Worm (Caenorhabditis elegans) whole organism, mixed stage, embryonic: ENCODE data around the gene K08E7.8.

ENCODE experiments used
- M03D4.4 ChIP-seq: sonication (generic microtip); optimal IDR thresholded peaks from 2 replicates; lab custom pipeline; 2017; ENCODE audit warnings: mild to moderate bottlenecking, missing genetic modification characterization, missing compliant biosample characterization
- bed-3 ChIP-seq: fragments of 200-800 bp; sonication (Bioruptor generic); optimal IDR thresholded peaks from 3 replicates; lab custom pipeline; 2018; ENCODE audit warnings: mild to moderate bottlenecking, missing genetic modification characterization, moderate library complexity, missing compliant biosample characterization
- blmp-1 ChIP-seq: fragments of 150-350 bp; optimal IDR thresholded peaks from 2 replicates; lab custom pipeline; 2014; ENCODE audit warnings: missing biosample characterization, missing genetic modification characterization
- ceh-39 ChIP-seq: fragments of 150-350 bp; optimal IDR thresholded peaks from 2 replicates; lab custom pipeline; 2014; ENCODE audit warnings: missing biosample characterization, missing genetic modification characterization
- ceh-43 ChIP-seq: fragments of 200-800 bp; sonication (Bioruptor generic); optimal IDR thresholded peaks from 2 replicates; lab custom pipeline; 2018; ENCODE audit warnings: mild to moderate bottlenecking, missing genetic modification characterization, moderate library complexity, missing compliant biosample characterization
- ceh-83 ChIP-seq: fragments of 200-800 bp; sonication (Bioruptor generic); optimal IDR thresholded peaks from 2 replicates; lab custom pipeline; 2018; ENCODE audit warnings: mild to moderate bottlenecking, missing genetic modification characterization, missing compliant biosample characterization
- ces-1 ChIP-seq: fragments of 150-350 bp; optimal IDR thresholded peaks from 2 replicates; lab custom pipeline; 2014; ENCODE audit warnings: missing biosample characterization, missing genetic modification reagents, missing genetic modification characterization
- cnd-1 ChIP-seq: fragments of 200-800 bp; sonication (Bioruptor generic); optimal IDR thresholded peaks from 2 replicates; lab custom pipeline; 2018; ENCODE audit warnings: mild to moderate bottlenecking, missing genetic modification characterization, missing compliant biosample characterization
- drap-1 ChIP-seq: fragments of 200-800 bp; sonication (Bioruptor generic); optimal IDR thresholded peaks from 3 replicates; lab custom pipeline; 2018; ENCODE audit warnings: mild to moderate bottlenecking, missing genetic modification characterization, missing compliant biosample characterization
- elt-1 ChIP-seq: sonication (generic microtip); optimal IDR thresholded peaks from 2 replicates; lab custom pipeline; 2017; ENCODE audit warnings: missing genetic modification characterization, mild to moderate bottlenecking, missing compliant biosample characterization, antibody characterized with exemption, moderate library complexity, borderline replicate concordance; ENCODE audit not compliant: insufficient read depth
- elt-3 ChIP-seq: fragments of 150-350 bp; optimal IDR thresholded peaks from 2 replicates; lab custom pipeline; 2014; ENCODE audit warnings: missing biosample characterization, missing genetic modification characterization
- flh-1 ChIP-seq: fragments of 200-800 bp; sonication (Bioruptor generic); optimal IDR thresholded peaks from 2 replicates; lab custom pipeline; 2018; ENCODE audit warnings: mild to moderate bottlenecking, missing genetic modification characterization, moderate library complexity, missing compliant biosample characterization
- ham-2 ChIP-seq: fragments of 200-800 bp; sonication (Bioruptor generic); optimal IDR thresholded peaks from 2 replicates; lab custom pipeline; 2018; ENCODE audit warnings: mild to moderate bottlenecking, missing genetic modification characterization, missing compliant biosample characterization
- hlh-1 ChIP-seq: fragments of 150-350 bp; optimal IDR thresholded peaks from 2 replicates; lab custom pipeline; 2014; ENCODE audit warnings: missing biosample characterization, missing genetic modification reagents, missing genetic modification characterization
- lin-13 ChIP-seq: fragments of 150-350 bp; optimal IDR thresholded peaks from 2 replicates; lab custom pipeline; 2014; ENCODE audit warnings: missing biosample characterization, missing genetic modification characterization
- lin-32 ChIP-seq: fragments of 200-800 bp; sonication (Bioruptor generic); optimal IDR thresholded peaks from 2 replicates; lab custom pipeline; 2018; ENCODE audit warnings: mild to moderate bottlenecking, missing genetic modification characterization, missing compliant biosample characterization
- lsy-2 ChIP-seq: fragments of 150-350 bp; optimal IDR thresholded peaks from 2 replicates; lab custom pipeline; 2014; ENCODE audit warnings: missing biosample characterization, missing genetic modification characterization
- mab-5 ChIP-seq: fragments of 150-350 bp; optimal IDR thresholded peaks from 2 replicates; lab custom pipeline; 2014; ENCODE audit warnings: missing biosample characterization, missing genetic modification characterization
- mep-1 ChIP-seq: fragments of 150-350 bp; optimal IDR thresholded peaks from 2 replicates; lab custom pipeline; 2017; ENCODE audit warnings: missing biosample characterization, missing genetic modification reagents, missing genetic modification characterization, inconsistent platforms
- mls-2 ChIP-seq: sonication (generic microtip); optimal IDR thresholded peaks from 2 replicates; lab custom pipeline; 2016; ENCODE audit warnings: mild to moderate bottlenecking, missing genetic modification characterization, moderate library complexity, missing compliant biosample characterization
- nhr-12 ChIP-seq: fragments of 150-350 bp; optimal IDR thresholded peaks from 2 replicates; lab custom pipeline; 2014; ENCODE audit warnings: missing biosample characterization, missing genetic modification characterization
- nhr-2 ChIP-seq: fragments of 150-350 bp; optimal IDR thresholded peaks from 2 replicates; lab custom pipeline; 2014; ENCODE audit warnings: missing biosample characterization, missing genetic modification characterization
- nhr-237 ChIP-seq: fragments of 150-350 bp; optimal IDR thresholded peaks from 2 replicates; lab custom pipeline; 2014; ENCODE audit warnings: missing biosample characterization, missing genetic modification characterization
- nhr-28 ChIP-seq: fragments of 150-350 bp; optimal IDR thresholded peaks from 2 replicates; lab custom pipeline; 2014; ENCODE audit warnings: missing biosample characterization, missing genetic modification characterization
- nhr-76 ChIP-seq: sonication (generic microtip); optimal IDR thresholded peaks from 2 replicates; lab custom pipeline; 2017; ENCODE audit warnings: missing biosample characterization, missing genetic modification characterization
- pha-4 ChIP-seq: fragments of 150-350 bp; optimal IDR thresholded peaks from 2 replicates; lab custom pipeline; 2018; ENCODE audit warnings: missing biosample characterization, missing genetic modification reagents, missing genetic modification characterization
- sem-2 ChIP-seq: fragments of 200-800 bp; sonication (Bioruptor generic); optimal IDR thresholded peaks from 2 replicates; lab custom pipeline; 2018; ENCODE audit warnings: mild to moderate bottlenecking, missing genetic modification characterization, missing compliant biosample characterization
- snpc-4 ChIP-seq: fragments of 150-350 bp; optimal IDR thresholded peaks from 2 replicates; lab custom pipeline; 2014; ENCODE audit warnings: missing biosample characterization, missing genetic modification characterization
- sptf-1 ChIP-seq: sonication (generic microtip); optimal IDR thresholded peaks from 2 replicates; lab custom pipeline; 2017; ENCODE audit warnings: mild to moderate bottlenecking, missing genetic modification characterization, moderate library complexity, missing compliant biosample characterization
- tbx-8 ChIP-seq: fragments of 200-800 bp; sonication (Bioruptor generic); optimal IDR thresholded peaks from 2 replicates; lab custom pipeline; 2018; ENCODE audit warnings: mild to moderate bottlenecking, missing genetic modification characterization, moderate library complexity, missing compliant biosample characterization
- unc-120 ChIP-seq: sonication (generic microtip); optimal IDR thresholded peaks from 2 replicates; lab custom pipeline; 2017; ENCODE audit warnings: missing genetic modification characterization, missing compliant biosample characterization; ENCODE audit not compliant: poor library complexity, severe bottlenecking
- unc-39 ChIP-seq: fragments of 150-350 bp; optimal IDR thresholded peaks from 2 replicates; lab custom pipeline; 2014; ENCODE audit warnings: missing biosample characterization, missing genetic modification characterization
- unc-62 ChIP-seq: fragments of 150-350 bp; optimal IDR thresholded peaks from 2 replicates; lab custom pipeline; 2014; ENCODE audit warnings: missing biosample characterization, missing genetic modification reagents, missing genetic modification characterization
- zip-8 ChIP-seq: fragments of 150-350 bp; optimal IDR thresholded peaks from 2 replicates; lab custom pipeline; 2014; ENCODE audit warnings: missing biosample characterization, missing genetic modification characterization
- ztf-11 ChIP-seq: fragments of 150-350 bp; optimal IDR thresholded peaks from 2 replicates; lab custom pipeline; 2014; ENCODE audit warnings: missing biosample characterization, missing genetic modification characterization

K08E7.8 gene

ce11 chrIV:12599158-12599557 lies 13.3 kb upstream of the K08E7.8 start, which contains the start of gene pgp-1:
pgp-1 (minus strand) TSS chrIV:12599169.
- no peak for TF ChIP-seq ceh-83 (GFP tag; lab: Kevin White, UChicago)
- no peak for TF ChIP-seq mab-5
- no peak for TF ChIP-seq ceh-39 (tag; lab: Kevin White, UChicago)
- TF ChIP-seq nhr-28 (tag; lab: Kevin White, UChicago), result no peak

- TF ChIP-seq nhr-2 (tag; lab: Kevin White, UChicago) (no peak), ham-2 (GFP tag; lab: Kevin White, UChicago) (no peak), pha-4 (tag; lab: Kevin White, UChicago) (no peak), cnd-1 (tag; lab: Kevin White, UChicago) (no peak), zip-8 (no peak), M03D4.4 (tag; lab: Kevin White, UChicago) (no peak), snpc-4 (tag; lab: Kevin White, UChicago) (no peak), blmp-1 (tag; lab: Kevin White, UChicago) (no peak), unc-62 (no peak), nhr-237 (tag; lab: Kevin White, UChicago) (no peak), lin-13 (tag; lab: Kevin White, UChicago) (no peak), unc-120 (tag; lab: Kevin White, UChicago) (no peak), sem-2 (GFP tag; lab: Kevin White, UChicago) (no peak), ceh-43 (GFP tag; lab: Kevin White, UChicago) (no peak), ceh-39 (tag; lab: Kevin White, UChicago) (no peak)
- TF ChIP-seq, all 35 proteins: peak for 0
Measured at ce11 chrIV:12596960-12597359, 11.1 kb upstream of the K08E7.8 start.

- no peak for TF ChIP-seq mab-5
- no peak for TF ChIP-seq ces-1 (GFP tag; lab: Kevin White, UChicago)
- peak; percentile 62 for TF ChIP-seq M03D4.4 (tag; lab: Kevin White, UChicago)
- peak; percentile 48 for TF ChIP-seq ceh-43 (GFP tag; lab: Kevin White, UChicago)
- peak; percentile 32 for TF ChIP-seq hlh-1 (tag; lab: Kevin White, UChicago)
- peak; percentile 86 for TF ChIP-seq unc-120 (tag; lab: Kevin White, UChicago)
- peak; percentile 12 for TF ChIP-seq pha-4 (tag; lab: Kevin White, UChicago)
- no peak for TF ChIP-seq blmp-1 (tag; lab: Kevin White, UChicago)
- no peak for TF ChIP-seq ztf-11
- TF ChIP-seq lin-32, result peak; percentile 65
- TF ChIP-seq sem-2 (GFP tag; lab: Kevin White, UChicago), result peak; percentile 30
- no peak for TF ChIP-seq elt-1 (tag; lab: Kevin White, UChicago)
- TF ChIP-seq nhr-12 (tag; lab: Kevin White, UChicago), result no peak
- peak; percentile 82 for TF ChIP-seq drap-1 (GFP tag; lab: Kevin White, UChicago)
- no peak for TF ChIP-seq ceh-39 (tag; lab: Kevin White, UChicago)
- no peak for TF ChIP-seq nhr-2 (tag; lab: Kevin White, UChicago)
- TF ChIP-seq ceh-83 (GFP tag; lab: Kevin White, UChicago), result peak; percentile 86
- no peak for TF ChIP-seq snpc-4 (tag; lab: Kevin White, UChicago)
- TF ChIP-seq tbx-8 (GFP tag; lab: Kevin White, UChicago), result no peak
- TF ChIP-seq unc-62, result no peak
- TF ChIP-seq unc-39 (tag; lab: Kevin White, UChicago), result no peak
- no peak for TF ChIP-seq zip-8
- TF ChIP-seq cnd-1 (tag; lab: Kevin White, UChicago), result no peak
- peak; percentile 84 for TF ChIP-seq sptf-1 (tag; lab: Kevin White, UChicago)
- peak; percentile 18 for TF ChIP-seq nhr-237 (tag; lab: Kevin White, UChicago)
- TF ChIP-seq elt-3, result no peak
- no peak for TF ChIP-seq nhr-28 (tag; lab: Kevin White, UChicago)
- no peak for TF ChIP-seq lsy-2 (tag; lab: Kevin White, UChicago)
- no peak for TF ChIP-seq lin-13 (tag; lab: Kevin White, UChicago)
- TF ChIP-seq ham-2 (GFP tag; lab: Kevin White, UChicago), result peak; percentile 77
- TF ChIP-seq bed-3 (GFP tag; lab: Kevin White, UChicago), result peak; percentile 53
- peak; percentile 80 for TF ChIP-seq mls-2 (tag; lab: Kevin White, UChicago)
- TF ChIP-seq mep-1, result peak; percentile 41
- TF ChIP-seq nhr-76 (tag; lab: Kevin White, UChicago), result no peak
- TF ChIP-seq flh-1 (GFP tag; lab: Kevin White, UChicago), result peak; percentile 55
Measured at ce11 chrIV:12594574-12594973, 8.7 kb upstream of the K08E7.8 start.
